Worm (Caenorhabditis elegans) whole organism, L2 larva: ENCODE measurements around the gene unc-98.

ENCODE experiments used
- C34F6.9 ChIP-seq: fragments of 150-350 bp; optimal IDR thresholded peaks from 2 replicates; lab custom pipeline; 2014; ENCODE audit warnings: missing biosample characterization, missing genetic modification characterization
- F13H6.1 ChIP-seq: sonication (generic microtip); optimal IDR thresholded peaks from 2 replicates; lab custom pipeline; 2016; ENCODE audit warnings: missing genetic modification characterization, missing compliant biosample characterization
- R02D3.7 ChIP-seq: fragments of 150-350 bp; optimal IDR thresholded peaks from 2 replicates; lab custom pipeline; 2014; ENCODE audit warnings: missing biosample characterization, missing genetic modification characterization
- Y55F3AM.14 ChIP-seq: fragments of 200-800 bp; sonication (Bioruptor generic); optimal IDR thresholded peaks from 2 replicates; lab custom pipeline; 2018; ENCODE audit warnings: mild to moderate bottlenecking, missing genetic modification characterization, missing compliant biosample characterization
- aly-2 ChIP-seq: fragments of 150-350 bp; optimal IDR thresholded peaks from 2 replicates; lab custom pipeline; 2014; ENCODE audit warnings: missing biosample characterization, missing genetic modification characterization
- ama-1 ChIP-seq: fragments of 150-350 bp; optimal IDR thresholded peaks from 2 replicates; lab custom pipeline; 2018; ENCODE audit warnings: inconsistent platforms
- blmp-1 ChIP-seq: sonication (generic microtip); optimal IDR thresholded peaks from 2 replicates; lab custom pipeline; 2017; ENCODE audit warnings: missing genetic modification characterization, mild to moderate bottlenecking, missing compliant biosample characterization, antibody characterized with exemption, moderate library complexity; ENCODE audit not compliant: insufficient read depth
- ceh-82 ChIP-seq: fragments of 150-350 bp; optimal IDR thresholded peaks from 2 replicates; lab custom pipeline; 2014; ENCODE audit warnings: missing biosample characterization, missing genetic modification characterization
- crh-2 ChIP-seq: sonication (generic microtip); optimal IDR thresholded peaks from 2 replicates; lab custom pipeline; 2017; ENCODE audit warnings: missing biosample characterization, missing genetic modification characterization
- dmd-4 ChIP-seq: sonication (generic microtip); optimal IDR thresholded peaks from 2 replicates; lab custom pipeline; 2017; ENCODE audit warnings: missing biosample characterization, missing genetic modification characterization
- egl-27 ChIP-seq: sonication (generic microtip); optimal IDR thresholded peaks from 3 replicates; lab custom pipeline; 2017; ENCODE audit warnings: missing biosample characterization, missing genetic modification reagents, missing genetic modification characterization
- elt-1 ChIP-seq: fragments of 150-350 bp; optimal IDR thresholded peaks from 2 replicates; lab custom pipeline; 2014; ENCODE audit warnings: missing biosample characterization, missing genetic modification characterization
- elt-3 ChIP-seq: sonication (generic microtip); optimal IDR thresholded peaks from 2 replicates; lab custom pipeline; 2017; ENCODE audit warnings: missing biosample characterization, missing genetic modification characterization
- fos-1 ChIP-seq: fragments of 150-350 bp; optimal IDR thresholded peaks from 2 replicates; lab custom pipeline; 2014; ENCODE audit warnings: missing biosample characterization, missing genetic modification characterization
- gmeb-1 ChIP-seq: fragments of 150-350 bp; optimal IDR thresholded peaks from 2 replicates; lab custom pipeline; 2014; ENCODE audit warnings: missing biosample characterization, missing genetic modification characterization
- lin-11 ChIP-seq: fragments of 150-350 bp; sonication (generic microtip); optimal IDR thresholded peaks from 2 replicates; lab custom pipeline; 2014; ENCODE audit warnings: missing biosample characterization, missing genetic modification characterization, inconsistent platforms, mixed read lengths
- lin-13 ChIP-seq: fragments of 150-350 bp; optimal IDR thresholded peaks from 2 replicates; lab custom pipeline; 2014; ENCODE audit warnings: missing biosample characterization, missing genetic modification reagents, missing genetic modification characterization
- lin-39 ChIP-seq: fragments of 150-350 bp; optimal IDR thresholded peaks from 2 replicates; lab custom pipeline; 2014; ENCODE audit warnings: missing biosample characterization, missing genetic modification reagents, missing genetic modification characterization
- lsy-2 ChIP-seq, 2 experiments: fragments of 150-350 bp in 1 of 2; sonication (generic microtip) in 1 of 2; optimal IDR thresholded peaks; 2 replicates each; lab custom pipeline; 2014 to 2017; ENCODE audit warnings: missing biosample characterization in 2 of 2, missing genetic modification characterization in 2 of 2
- mab-5 ChIP-seq: fragments of 150-350 bp; optimal IDR thresholded peaks from 2 replicates; lab custom pipeline; 2014; ENCODE audit warnings: missing biosample characterization, missing genetic modification characterization
- mbf-1 ChIP-seq: sonication (generic microtip); optimal IDR thresholded peaks from 2 replicates; lab custom pipeline; 2017; ENCODE audit warnings: missing biosample characterization, missing genetic modification characterization
- nhr-11 ChIP-seq: fragments of 150-350 bp; optimal IDR thresholded peaks from 2 replicates; lab custom pipeline; 2014; ENCODE audit warnings: missing biosample characterization, missing genetic modification characterization
- nhr-12 ChIP-seq: fragments of 150-350 bp; optimal IDR thresholded peaks from 2 replicates; lab custom pipeline; 2014; ENCODE audit warnings: missing biosample characterization, missing genetic modification characterization
- nhr-129 ChIP-seq: fragments of 150-350 bp; optimal IDR thresholded peaks from 2 replicates; lab custom pipeline; 2014; ENCODE audit warnings: missing biosample characterization, missing genetic modification characterization
- nhr-21 ChIP-seq: fragments of 150-350 bp; optimal IDR thresholded peaks from 2 replicates; lab custom pipeline; 2014; ENCODE audit warnings: missing biosample characterization, missing genetic modification characterization
- nhr-23 ChIP-seq: fragments of 150-350 bp; optimal IDR thresholded peaks from 2 replicates; lab custom pipeline; 2014; ENCODE audit warnings: missing biosample characterization, missing genetic modification reagents, missing genetic modification characterization
- nhr-237 ChIP-seq: fragments of 150-350 bp; optimal IDR thresholded peaks from 2 replicates; lab custom pipeline; 2014; ENCODE audit warnings: missing biosample characterization, missing genetic modification characterization
- nhr-25 ChIP-seq: fragments of 150-350 bp; sonication (generic microtip); optimal IDR thresholded peaks from 3 replicates; lab custom pipeline; 2014; ENCODE audit warnings: missing biosample characterization, missing genetic modification characterization
- nhr-6 ChIP-seq: fragments of 150-350 bp; optimal IDR thresholded peaks from 2 replicates; lab custom pipeline; 2014; ENCODE audit warnings: missing biosample characterization, missing genetic modification characterization
- peb-1 ChIP-seq: fragments of 150-350 bp; optimal IDR thresholded peaks from 2 replicates; lab custom pipeline; 2014; ENCODE audit warnings: missing biosample characterization, missing genetic modification characterization
- skn-1 ChIP-seq: sonication (generic microtip); optimal IDR thresholded peaks from 2 replicates; lab custom pipeline; 2017; ENCODE audit warnings: missing biosample characterization, missing genetic modification characterization
- sma-3 ChIP-seq: sonication (generic microtip); optimal IDR thresholded peaks from 2 replicates; lab custom pipeline; 2016; ENCODE audit warnings: missing genetic modification reagents, missing genetic modification characterization, missing compliant biosample characterization
- sma-9 ChIP-seq, 2 experiments: fragments of 150-350 bp in 1 of 2; sonication (generic microtip) in 1 of 2; optimal IDR thresholded peaks; 2 replicates each; lab custom pipeline; 2014 to 2016; ENCODE audit warnings: missing genetic modification characterization in 2 of 2, mild to moderate bottlenecking in 1 of 2, missing biosample characterization in 1 of 2, missing compliant biosample characterization in 1 of 2, missing genetic modification reagents in 1 of 2, moderate library complexity in 1 of 2
- unc-39 ChIP-seq: fragments of 150-350 bp; optimal IDR thresholded peaks from 2 replicates; lab custom pipeline; 2014; ENCODE audit warnings: missing biosample characterization, missing genetic modification characterization
- unc-55 ChIP-seq: fragments of 150-350 bp; sonication (generic microtip); optimal IDR thresholded peaks from 3 replicates; lab custom pipeline; 2014; ENCODE audit warnings: missing biosample characterization, missing genetic modification reagents, missing genetic modification characterization
- unc-62 ChIP-seq: fragments of 150-350 bp; optimal IDR thresholded peaks from 2 replicates; lab custom pipeline; 2014; ENCODE audit warnings: missing biosample characterization, missing genetic modification reagents, missing genetic modification characterization
- zag-1 ChIP-seq: fragments of 150-350 bp; optimal IDR thresholded peaks from 2 replicates; lab custom pipeline; 2014; ENCODE audit warnings: missing biosample characterization, missing genetic modification characterization
- ztf-1 ChIP-seq: fragments of 200-800 bp; sonication (Bioruptor generic); conservative IDR thresholded peaks from 2 replicates; pipeline ENCODE4 v1.3.6; 2022; ENCODE audit warnings: missing genetic modification characterization, missing compliant biosample characterization
- ztf-11 ChIP-seq: sonication (generic microtip); optimal IDR thresholded peaks from 2 replicates; lab custom pipeline; 2017; ENCODE audit warnings: missing biosample characterization, missing genetic modification characterization

The unc-98 gene

DNA sequence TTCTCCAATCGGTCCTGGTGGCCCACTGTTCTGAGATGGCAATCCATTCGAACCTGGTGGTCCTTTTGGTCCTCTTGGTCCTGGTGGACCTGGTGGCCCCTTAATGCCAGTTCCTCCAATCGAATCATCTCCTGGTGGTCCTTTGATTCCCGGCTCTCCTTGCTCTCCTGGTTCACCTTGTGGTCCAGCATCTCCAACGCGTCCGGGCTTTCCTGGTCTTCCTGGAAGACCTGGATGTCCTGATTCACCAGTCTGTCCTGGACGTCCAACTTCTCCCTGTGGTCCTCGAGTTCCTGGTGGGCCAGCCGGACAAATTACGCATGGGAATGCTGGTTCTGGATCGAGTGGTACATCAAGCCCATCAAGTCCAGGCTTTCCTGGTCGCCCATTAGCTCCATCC is 36.5 kb downstream of the unc-98 start:
- TF ChIP-seq sma-3 (GFP tag; lab: Kevin White, UChicago) = no peak
- TF ChIP-seq ztf-1 (GFP tag; lab: Robert Waterston, UW) = no peak
- no peak for TF ChIP-seq gmeb-1 (tag; lab: Kevin White, UChicago)
- no peak for TF ChIP-seq lsy-2 (tag; optimal IDR thresholded peaks at IDR 0.05; lab: Kevin White, UChicago)
- TF ChIP-seq ama-1 = no peak
- TF ChIP-seq mbf-1 = no peak
- TF ChIP-seq skn-1 (tag; lab: Kevin White, UChicago) = no peak
- TF ChIP-seq nhr-129 (tag; lab: Kevin White, UChicago) = no peak
- TF ChIP-seq nhr-11 = no peak
- TF ChIP-seq lin-11 = no peak
- TF ChIP-seq R02D3.7 (tag; lab: Kevin White, UChicago) = no peak
- TF ChIP-seq nhr-12 (tag; lab: Kevin White, UChicago) = no peak
- TF ChIP-seq unc-55 (GFP tag; lab: Kevin White, UChicago) = no peak
- TF ChIP-seq nhr-6 (tag; lab: Kevin White, UChicago) = no peak
- no peak for TF ChIP-seq dmd-4 (tag; lab: Kevin White, UChicago)
- TF ChIP-seq elt-1 (tag; lab: Kevin White, UChicago) = no peak
- TF ChIP-seq aly-2 (tag; lab: Kevin White, UChicago) = no peak
- TF ChIP-seq lin-13 (GFP tag; lab: Kevin White, UChicago) = no peak
- TF ChIP-seq blmp-1 = no peak
- TF ChIP-seq, all 48 proteins: peak for 0

DNA sequence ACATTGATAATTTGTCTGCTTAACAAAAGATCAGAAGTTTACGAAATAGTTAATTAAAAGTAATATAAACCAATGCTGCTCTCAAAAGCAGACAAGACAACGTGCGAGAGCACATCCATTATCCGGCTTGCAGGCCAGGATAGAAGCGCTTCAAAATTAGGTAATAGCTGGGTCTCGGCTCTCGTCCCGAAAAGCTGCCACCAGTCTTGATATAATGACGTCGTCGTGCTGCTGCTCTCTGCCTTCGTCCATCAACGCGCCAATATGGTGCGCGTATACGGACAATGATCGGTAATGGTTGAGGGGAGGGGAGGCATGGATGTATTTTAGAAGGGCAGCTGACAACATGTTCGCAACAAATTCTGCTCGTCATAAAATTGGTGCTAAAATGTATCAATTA is 39.0 kb downstream of the unc-98 start:
- no peak for TF ChIP-seq ceh-82 (tag; lab: Kevin White, UChicago)
- TF ChIP-seq mab-5 = no peak
- no peak for TF ChIP-seq peb-1 (tag; lab: Kevin White, UChicago)
- no peak for TF ChIP-seq nhr-237 (tag; lab: Kevin White, UChicago)
- no peak for TF ChIP-seq unc-39 (tag; lab: Kevin White, UChicago)
- TF ChIP-seq ztf-1 (GFP tag; lab: Robert Waterston, UW) = no peak
- TF ChIP-seq lin-39 (tag; lab: Kevin White, UChicago) = no peak
- TF ChIP-seq fos-1 (tag; lab: Kevin White, UChicago) = no peak
- TF ChIP-seq nhr-23 (tag; lab: Kevin White, UChicago) = no peak
- no peak for TF ChIP-seq nhr-21 (tag; lab: Kevin White, UChicago)
- no peak for TF ChIP-seq egl-27 (tag; lab: Kevin White, UChicago)
- TF ChIP-seq sma-3 (GFP tag; lab: Kevin White, UChicago) = no peak
- TF ChIP-seq zag-1 (tag; lab: Kevin White, UChicago) = no peak
- no peak for TF ChIP-seq unc-62
- TF ChIP-seq ztf-11 = no peak
- TF ChIP-seq ama-1 = no peak

DNA sequence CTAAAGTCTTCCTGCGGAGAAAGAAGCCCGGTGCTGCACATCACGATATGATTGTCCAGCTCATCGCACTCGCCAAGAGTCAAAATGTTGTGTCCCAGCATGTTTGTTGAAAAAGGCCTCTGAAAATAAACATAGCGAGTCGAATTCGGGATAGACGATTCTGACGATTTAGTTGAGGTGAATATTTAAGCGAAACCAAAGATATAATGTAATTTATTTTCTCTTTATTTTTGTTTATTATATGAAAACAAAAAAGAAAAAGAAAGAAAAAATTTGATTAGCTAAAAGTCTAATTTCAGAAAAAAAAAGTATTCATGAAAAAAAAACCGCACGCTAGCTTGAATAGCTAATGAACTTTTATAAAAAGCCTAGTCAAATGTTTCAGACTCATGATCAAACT is 40.8 kb downstream of the unc-98 start, which contains the start of gene ceh-14:
Gene ceh-14, minus strand, starts transcription at position 101 of the 400 bp plus-strand sequence.
- TF ChIP-seq lin-11 (no peak), ama-1 (no peak), blmp-1 (no peak), elt-3 (tag; lab: Kevin White, UChicago) (no peak), nhr-11 (no peak), dmd-4 (tag; lab: Kevin White, UChicago) (no peak)

DNA sequence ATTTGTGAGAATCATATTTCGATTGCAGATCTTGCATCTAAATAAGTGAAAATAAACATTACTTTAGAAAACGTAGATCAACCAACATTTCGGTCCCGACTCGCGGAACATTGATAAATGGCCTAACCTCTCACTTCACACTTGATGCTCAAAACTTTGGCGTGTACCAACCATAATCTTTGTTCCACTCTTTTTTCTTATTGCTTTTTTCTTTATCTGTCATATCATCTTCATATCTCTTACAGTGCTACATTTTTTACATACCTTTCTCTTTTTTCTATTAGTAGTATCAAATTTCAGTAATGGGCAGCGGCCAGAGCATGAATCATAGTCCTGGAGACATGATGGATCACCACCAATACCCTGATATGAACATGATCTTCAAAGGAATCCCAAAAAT is 48.1 kb downstream of the unc-98 start, which contains the start of gene F46C8.3:
Gene F46C8.3, plus strand, starts transcription at position 301 of the 400 bp plus-strand sequence.
- TF ChIP-seq aly-2 (tag; lab: Kevin White, UChicago) (no peak), crh-2 (no peak), gmeb-1 (tag; lab: Kevin White, UChicago) (no peak), dmd-4 (tag; lab: Kevin White, UChicago) (no peak), C34F6.9 (tag; lab: Kevin White, UChicago) (no peak), unc-62 (no peak), unc-39 (tag; lab: Kevin White, UChicago) (no peak), nhr-21 (tag; lab: Kevin White, UChicago) (no peak), Y55F3AM.14 (no peak), nhr-12 (tag; lab: Kevin White, UChicago) (no peak)

DNA sequence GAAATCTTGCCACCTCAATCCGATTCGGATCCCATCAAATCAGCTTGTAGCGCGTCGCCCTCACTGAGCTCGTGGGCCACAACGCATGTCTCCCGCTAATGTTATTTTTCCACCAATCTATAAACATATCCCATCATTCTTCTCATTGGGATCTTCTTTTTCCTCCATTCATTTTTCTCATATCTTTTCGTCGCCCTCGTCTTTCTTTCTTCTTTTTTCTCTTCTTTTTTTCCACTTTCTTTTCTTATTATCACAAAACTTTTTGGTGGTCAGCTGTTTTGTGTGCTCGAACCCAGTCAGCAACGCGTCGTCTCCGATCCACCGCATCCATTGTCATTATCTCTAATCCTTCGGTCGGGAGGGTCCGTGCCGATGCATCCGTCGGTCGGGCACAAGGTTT is 49.6 kb downstream of the unc-98 start:
- TF ChIP-seq lsy-2 (tag; optimal IDR thresholded peaks at IDR 0.05; lab: Kevin White, UChicago) = peak in 1 of 2 experiments; percentile 38
- peak; percentile 57 for TF ChIP-seq sma-9 (GFP tag; optimal IDR thresholded peaks at IDR 0.05; lab: Kevin White, UChicago)
- TF ChIP-seq sma-9 (tag; optimal IDR thresholded peaks at IDR 0.05; lab: Kevin White, UChicago) = no peak
- no peak for TF ChIP-seq lin-39 (tag; lab: Kevin White, UChicago)
- TF ChIP-seq unc-62 = no peak
- no peak for TF ChIP-seq nhr-237 (tag; lab: Kevin White, UChicago)
- TF ChIP-seq mbf-1 = no peak
- peak; percentile 84 for TF ChIP-seq F13H6.1 (tag; lab: Kevin White, UChicago)
- no peak for TF ChIP-seq crh-2
- TF ChIP-seq nhr-25 (tag; lab: Kevin White, UChicago) = no peak
- peak; percentile 8 for TF ChIP-seq C34F6.9 (tag; lab: Kevin White, UChicago)
- peak; percentile 45 for TF ChIP-seq nhr-129 (tag; lab: Kevin White, UChicago)
- no peak for TF ChIP-seq sma-3 (GFP tag; lab: Kevin White, UChicago)
- TF ChIP-seq ama-1 = no peak
